Worm (Caenorhabditis elegans) whole organism, L3 larva: ENCODE data around the gene chil-21.
A peak's percentile ranks its signal among the peaks of the same experiment; 100 is the strongest.

Experiments
- R02D3.7 ChIP-seq: fragments of 150-350 bp; optimal IDR thresholded peaks from 2 replicates; lab custom pipeline; 2014; ENCODE audit warnings: missing biosample characterization, missing genetic modification characterization
- ZK546.5 ChIP-seq: sonication (generic microtip); optimal IDR thresholded peaks from 2 replicates; lab custom pipeline; 2017; ENCODE audit warnings: missing biosample characterization, missing genetic modification characterization
- ceh-16 ChIP-seq: sonication (generic microtip); optimal IDR thresholded peaks from 2 replicates; lab custom pipeline; 2017; ENCODE audit warnings: missing biosample characterization, missing genetic modification characterization
- ceh-82 ChIP-seq: fragments of 150-350 bp; optimal IDR thresholded peaks from 2 replicates; lab custom pipeline; 2014; ENCODE audit warnings: missing biosample characterization, missing genetic modification characterization
- egl-27 ChIP-seq: sonication (generic microtip); optimal IDR thresholded peaks from 4 replicates; lab custom pipeline; 2017; ENCODE audit warnings: missing biosample characterization, missing genetic modification reagents, missing genetic modification characterization
- elt-1 ChIP-seq: fragments of 150-350 bp; optimal IDR thresholded peaks from 2 replicates; lab custom pipeline; 2014; ENCODE audit warnings: missing biosample characterization, missing genetic modification characterization
- elt-2 ChIP-seq: sonication (generic microtip); optimal IDR thresholded peaks from 2 replicates; lab custom pipeline; 2016; ENCODE audit warnings: missing genetic modification reagents, mild to moderate bottlenecking, missing genetic modification characterization, missing compliant biosample characterization
- eor-1 ChIP-seq, 2 experiments: fragments of 150-350 bp; optimal IDR thresholded peaks; 2 replicates each; lab custom pipeline; 2014 to 2018; ENCODE audit warnings: missing biosample characterization in 2 of 2, missing genetic modification characterization in 2 of 2
- fkh-2 ChIP-seq: fragments of 150-350 bp; optimal IDR thresholded peaks from 2 replicates; lab custom pipeline; 2014; ENCODE audit warnings: missing biosample characterization, missing genetic modification reagents, missing genetic modification characterization
- fos-1 ChIP-seq: fragments of 150-350 bp; optimal IDR thresholded peaks from 2 replicates; lab custom pipeline; 2014; ENCODE audit warnings: missing biosample characterization, missing genetic modification characterization
- hmg-11 ChIP-seq: sonication (generic microtip); optimal IDR thresholded peaks from 2 replicates; lab custom pipeline; 2016; ENCODE audit warnings: missing genetic modification characterization, missing compliant biosample characterization
- jun-1 ChIP-seq: fragments of 150-350 bp; optimal IDR thresholded peaks from 2 replicates; lab custom pipeline; 2014; ENCODE audit warnings: missing biosample characterization, missing genetic modification reagents, missing genetic modification characterization
- lin-15B ChIP-seq: fragments of 150-350 bp; optimal IDR thresholded peaks from 2 replicates; lab custom pipeline; 2014; ENCODE audit warnings: missing biosample characterization, missing genetic modification characterization
- lin-39 ChIP-seq: fragments of 150-350 bp; optimal IDR thresholded peaks from 2 replicates; lab custom pipeline; 2018; ENCODE audit warnings: missing biosample characterization, missing genetic modification reagents, missing genetic modification characterization
- lsy-12 ChIP-seq: sonication (generic microtip); optimal IDR thresholded peaks from 2 replicates; lab custom pipeline; 2016; ENCODE audit warnings: mild to moderate bottlenecking, missing genetic modification characterization, missing compliant biosample characterization
- mdl-1 ChIP-seq: fragments of 150-350 bp; optimal IDR thresholded peaks from 2 replicates; lab custom pipeline; 2014; ENCODE audit warnings: missing biosample characterization, missing genetic modification characterization
- nhr-23 ChIP-seq: fragments of 150-350 bp; optimal IDR thresholded peaks from 2 replicates; lab custom pipeline; 2014; ENCODE audit warnings: missing biosample characterization, missing genetic modification reagents, missing genetic modification characterization
- nhr-28 ChIP-seq: fragments of 150-350 bp; optimal IDR thresholded peaks from 2 replicates; lab custom pipeline; 2014; ENCODE audit warnings: missing biosample characterization, missing genetic modification characterization
- nhr-43 ChIP-seq: sonication (generic microtip); optimal IDR thresholded peaks from 2 replicates; lab custom pipeline; 2016; ENCODE audit warnings: mild to moderate bottlenecking, missing genetic modification characterization, missing compliant biosample characterization; ENCODE audit not compliant: poor library complexity, severe bottlenecking
- nhr-67 ChIP-seq: fragments of 150-350 bp; optimal IDR thresholded peaks from 2 replicates; lab custom pipeline; 2014; ENCODE audit warnings: missing biosample characterization, missing genetic modification characterization
- pha-4 ChIP-seq: fragments of 150-350 bp; optimal IDR thresholded peaks from 2 replicates; lab custom pipeline; 2014; ENCODE audit warnings: missing biosample characterization, missing genetic modification reagents, missing genetic modification characterization
- pqm-1 ChIP-seq: fragments of 150-350 bp; optimal IDR thresholded peaks from 2 replicates; lab custom pipeline; 2017; ENCODE audit warnings: missing biosample characterization, missing genetic modification characterization, inconsistent platforms
- sea-2 ChIP-seq: fragments of 150-350 bp; sonication (generic microtip); optimal IDR thresholded peaks from 4 replicates; lab custom pipeline; 2014; ENCODE audit warnings: missing biosample characterization, missing genetic modification reagents, missing genetic modification characterization
- skn-1 ChIP-seq: fragments of 150-350 bp; optimal IDR thresholded peaks from 2 replicates; lab custom pipeline; 2014; ENCODE audit warnings: missing biosample characterization, missing genetic modification characterization
- snpc-4 ChIP-seq: fragments of 150-350 bp; optimal IDR thresholded peaks from 2 replicates; lab custom pipeline; 2014; ENCODE audit warnings: missing biosample characterization, missing genetic modification characterization
- tbx-2 ChIP-seq: sonication (generic microtip); optimal IDR thresholded peaks from 2 replicates; lab custom pipeline; 2016; ENCODE audit warnings: mild to moderate bottlenecking, missing genetic modification characterization, missing compliant biosample characterization
- zag-1 ChIP-seq: fragments of 150-350 bp; optimal IDR thresholded peaks from 2 replicates; lab custom pipeline; 2014; ENCODE audit warnings: missing biosample characterization, missing genetic modification characterization
- ztf-4 ChIP-seq: fragments of 150-350 bp; optimal IDR thresholded peaks from 2 replicates; lab custom pipeline; 2014; ENCODE audit warnings: missing biosample characterization, missing genetic modification characterization

The chil-21 gene

DNA sequence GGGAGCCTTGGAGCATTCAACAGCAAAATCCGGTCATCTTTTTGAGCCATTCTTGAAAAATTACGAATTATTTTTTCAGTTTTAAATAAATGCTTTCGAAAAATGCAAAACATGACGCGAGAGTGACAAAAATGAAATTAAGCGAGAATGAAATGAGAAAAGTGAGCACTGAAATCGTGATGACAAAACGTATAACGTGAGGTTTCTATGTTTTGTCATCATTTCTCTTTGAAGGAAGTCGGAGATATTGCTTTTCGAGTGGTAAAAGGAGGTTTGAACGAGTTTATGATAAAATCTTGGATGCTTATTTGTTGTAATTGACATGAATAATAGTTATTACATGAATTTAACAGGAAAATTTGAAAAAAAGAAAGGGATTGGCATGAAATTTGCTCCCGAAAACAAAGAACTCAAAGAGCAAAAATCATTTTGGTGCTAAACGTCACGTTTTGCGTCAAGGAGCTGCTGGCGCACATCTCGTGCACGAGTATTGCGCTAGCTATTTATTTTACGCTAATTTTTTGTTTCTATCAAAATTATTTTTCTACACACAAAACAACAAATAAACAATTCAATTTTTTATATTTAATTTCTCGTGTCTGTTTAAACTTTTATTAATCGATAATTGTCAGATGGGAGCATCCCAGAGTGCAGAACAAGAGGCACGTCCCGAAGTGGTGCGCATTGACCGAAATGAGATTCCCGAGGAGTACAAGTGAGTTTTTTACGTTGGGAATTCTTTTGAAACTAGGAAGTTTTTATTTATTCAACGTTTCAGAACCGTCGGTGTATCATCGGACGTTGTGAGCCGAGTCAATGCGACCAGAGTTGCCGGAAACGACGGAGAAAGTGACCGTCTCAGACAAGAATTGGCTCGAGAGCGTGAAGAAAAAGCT lies 45.2 kb downstream of the chil-21 start, which contains the start of the genes gss-1 and chch-3:
Gene gss-1, minus strand, starts transcription at position 51 of the 896 bp plus-strand sequence.
Gene chch-3, plus strand, starts transcription at position 633 of the 896 bp plus-strand sequence.
- TF ChIP-seq R02D3.7 (tag; lab: Kevin White, UChicago): no peak
- peak; percentile 75 for TF ChIP-seq pha-4 (tag; lab: Kevin White, UChicago)
- TF ChIP-seq nhr-23: peak; percentile 32
- peak; percentile 54 for TF ChIP-seq elt-2
- TF ChIP-seq tbx-2 (tag; lab: Kevin White, UChicago): no peak
- no peak for TF ChIP-seq mdl-1 (tag; lab: Kevin White, UChicago)
- no peak for TF ChIP-seq ceh-82 (tag; lab: Kevin White, UChicago)
- TF ChIP-seq lin-39 (tag; lab: Kevin White, UChicago): peak; percentile 55
- no peak for TF ChIP-seq egl-27 (tag; lab: Kevin White, UChicago)
- TF ChIP-seq ztf-4 (tag; lab: Kevin White, UChicago): no peak
- TF ChIP-seq snpc-4 (tag; lab: Kevin White, UChicago): peak; percentile 64
- no peak for TF ChIP-seq nhr-28
- TF ChIP-seq lsy-12: no peak
- TF ChIP-seq eor-1 (tag; optimal IDR thresholded peaks at IDR 0.05; lab: Kevin White, UChicago): no peak
- peak; percentile 55 for TF ChIP-seq lin-15B (tag; lab: Kevin White, UChicago)
- no peak for TF ChIP-seq ZK546.5
- no peak for TF ChIP-seq nhr-67 (tag; lab: Kevin White, UChicago)
- peak; percentile 0 for TF ChIP-seq pqm-1 (tag; lab: Kevin White, UChicago)
- no peak for TF ChIP-seq sea-2
- TF ChIP-seq nhr-43 (tag; lab: Kevin White, UChicago): peak; percentile 40
- no peak for TF ChIP-seq skn-1 (tag; lab: Kevin White, UChicago)

DNA sequence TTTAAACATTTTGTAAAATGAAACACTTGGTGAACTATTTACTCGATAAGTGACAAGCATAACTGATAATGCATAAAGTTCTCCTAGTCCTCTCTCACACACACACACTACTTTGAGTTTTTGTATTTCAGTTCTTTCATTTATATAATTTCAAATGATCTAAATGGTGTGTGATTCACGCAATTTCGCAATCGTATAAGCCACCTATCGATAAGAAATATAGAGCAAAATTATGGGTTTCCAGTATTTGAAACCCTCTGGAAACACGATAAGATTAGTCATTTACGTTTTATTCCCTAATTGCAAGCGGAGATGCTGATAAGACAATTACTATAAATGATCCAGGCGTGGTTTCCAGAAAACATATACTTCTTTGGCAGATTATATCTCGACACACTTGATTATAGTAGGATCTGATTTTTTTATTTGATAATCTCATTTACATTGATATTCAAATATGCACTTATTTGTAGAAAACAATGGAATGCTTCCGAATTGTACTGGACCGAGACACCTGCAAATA lies 49.6 kb downstream of the chil-21 start, which contains the start of gene arrd-3:
Gene arrd-3, plus strand, starts transcription at position 473 of the 523 bp plus-strand sequence.
- TF ChIP-seq fos-1 (tag; lab: Kevin White, UChicago) (no peak), pqm-1 (tag; lab: Kevin White, UChicago) (peak; percentile 87), mdl-1 (tag; lab: Kevin White, UChicago) (no peak), fkh-2 (tag; lab: Kevin White, UChicago) (no peak), elt-1 (tag; lab: Kevin White, UChicago) (no peak), elt-2 (peak; percentile 73)
- TF ChIP-seq, all 47 proteins: peak for 2

ce11 chrII:9411497-9411896 lies 50.3 kb downstream of the chil-21 start, which contains the start of gene M176.9:
Gene M176.9 (minus strand): TSS chrII:9411597.
- TF ChIP-seq hmg-11 (no peak), lin-15B (tag; lab: Kevin White, UChicago) (no peak), zag-1 (tag; lab: Kevin White, UChicago) (no peak), nhr-67 (tag; lab: Kevin White, UChicago) (no peak), egl-27 (tag; lab: Kevin White, UChicago) (no peak), lsy-12 (no peak), ceh-16 (tag; lab: Kevin White, UChicago) (no peak), jun-1 (tag; lab: Kevin White, UChicago) (no peak), pha-4 (tag; lab: Kevin White, UChicago) (no peak), R02D3.7 (tag; lab: Kevin White, UChicago) (no peak)
